Fruit fly (Drosophila melanogaster): ENCODE data around the gene Cog3.

- TF ChIP-seq CG8478 (optimal IDR thresholded peaks at IDR 0.05) (no peak), CTCF (optimal IDR thresholded peaks at IDR 0.05) (no peak)
Measured at dm6 chr2L:3439502-3439901, 17.4 kb downstream of the Cog3 start.
